Fruit fly (Drosophila melanogaster) whole organism, prepupa: Measurements from ENCODE around the gene CG11999.
A peak's percentile ranks its signal among the peaks of the same experiment; 100 is the strongest.

Source experiments
- CG10631 ChIP-seq: fragments of 200-800 bp; sonication (Bioruptor generic); optimal IDR thresholded peaks from 2 replicates; lab custom pipeline; 2016; ENCODE audit warnings: missing biosample characterization, missing genetic modification characterization
- CG10669 ChIP-seq: fragments of 200-800 bp; sonication (Bioruptor generic); optimal IDR thresholded peaks from 3 replicates; lab custom pipeline; 2018; ENCODE audit warnings: missing biosample characterization, mild to moderate bottlenecking, missing genetic modification characterization, moderate library complexity
- CG11294 ChIP-seq: fragments of 200-800 bp; sonication (Bioruptor generic); IDR thresholded peaks from 2 replicates; pipeline ENCODE4 v1.3.6; 2022; ENCODE audit warnings: missing biosample characterization, missing genetic modification characterization
- CG11762 ChIP-seq: fragments of 200-800 bp; sonication (Bioruptor generic); optimal IDR thresholded peaks from 3 replicates; lab custom pipeline; 2016; ENCODE audit warnings: missing biosample characterization, missing genetic modification characterization; ENCODE audit not compliant: insufficient read depth
- CG11902 ChIP-seq: fragments of 200-800 bp; sonication (Bioruptor generic); optimal IDR thresholded peaks from 3 replicates; lab custom pipeline; 2016; ENCODE audit warnings: missing biosample characterization, missing genetic modification characterization
- CG1621 ChIP-seq: fragments of 200-800 bp; sonication (Bioruptor generic); optimal IDR thresholded peaks from 3 replicates; lab custom pipeline; 2018; ENCODE audit warnings: missing biosample characterization, mild to moderate bottlenecking, missing genetic modification characterization
- CG16779 ChIP-seq: fragments of 200-800 bp; sonication (Bioruptor generic); optimal IDR thresholded peaks from 3 replicates; lab custom pipeline; 2017; ENCODE audit warnings: missing biosample characterization, mild to moderate bottlenecking, missing genetic modification characterization
- CG3032 ChIP-seq: fragments of 200-800 bp; optimal IDR thresholded peaks from 2 replicates; lab custom pipeline; 2019; ENCODE audit warnings: missing biosample characterization, mild to moderate bottlenecking, missing genetic modification characterization, moderate library complexity
- CG31627 ChIP-seq: fragments of 200-800 bp; sonication (Bioruptor generic); optimal IDR thresholded peaks from 3 replicates; lab custom pipeline; 2016; ENCODE audit warnings: missing biosample characterization, missing genetic modification characterization
- CG32006 ChIP-seq: fragments of 200-800 bp; sonication (Bioruptor generic); optimal IDR thresholded peaks from 3 replicates; lab custom pipeline; 2017; ENCODE audit warnings: missing biosample characterization, mild to moderate bottlenecking, missing genetic modification characterization
- CG34406 ChIP-seq: fragments of 200-800 bp; sonication (Bioruptor generic); optimal IDR thresholded peaks from 3 replicates; lab custom pipeline; 2016; ENCODE audit warnings: missing biosample characterization, missing genetic modification characterization
- CG6163 ChIP-seq: fragments of 200-800 bp; sonication (Bioruptor generic); IDR thresholded peaks from 3 replicates; pipeline ENCODE4 v1.3.6; 2022; ENCODE audit warnings: missing biosample characterization, missing genetic modification characterization
- CG6276 ChIP-seq: fragments of 200-800 bp; sonication (Bioruptor generic); optimal IDR thresholded peaks from 2 replicates; lab custom pipeline; 2017; ENCODE audit warnings: missing biosample characterization, mild to moderate bottlenecking, missing genetic modification characterization
- CG6792 ChIP-seq: fragments of 200-800 bp; sonication (Bioruptor generic); optimal IDR thresholded peaks from 3 replicates; lab custom pipeline; 2016; ENCODE audit warnings: missing biosample characterization, missing genetic modification characterization
- CG6854 ChIP-seq: fragments of 200-800 bp; sonication (Bioruptor generic); optimal IDR thresholded peaks from 2 replicates; lab custom pipeline; 2017; ENCODE audit warnings: missing biosample characterization, mild to moderate bottlenecking, missing genetic modification characterization
- CG7368 ChIP-seq: fragments of 200-800 bp; sonication (Bioruptor generic); optimal IDR thresholded peaks from 3 replicates; lab custom pipeline; 2016; ENCODE audit warnings: missing biosample characterization, missing genetic modification characterization
- CG8319 ChIP-seq: fragments of 200-800 bp; sonication (Bioruptor generic); optimal IDR thresholded peaks from 3 replicates; lab custom pipeline; 2016; ENCODE audit warnings: missing biosample characterization, missing genetic modification characterization
- CG8632 ChIP-seq: fragments of 200-800 bp; sonication (Bioruptor generic); optimal IDR thresholded peaks from 3 replicates; lab custom pipeline; 2016; ENCODE audit warnings: missing biosample characterization, missing genetic modification characterization
- Eip75B ChIP-seq: fragments of 200-800 bp; sonication (Bioruptor generic); optimal IDR thresholded peaks from 3 replicates; lab custom pipeline; 2016; ENCODE audit warnings: missing biosample characterization, missing genetic modification characterization
- Eip78C ChIP-seq: fragments of 200-800 bp; sonication (Bioruptor generic); peaks from one replicate; lab custom pipeline; 2016; ENCODE audit warnings: missing biosample characterization, missing genetic modification characterization
- Eip93F ChIP-seq: fragments of 200-800 bp; sonication (Bioruptor generic); optimal IDR thresholded peaks from 2 replicates; lab custom pipeline; 2016; ENCODE audit warnings: missing biosample characterization, mild to moderate bottlenecking, missing genetic modification characterization
- Ets21C ChIP-seq: fragments of 200-800 bp; sonication (Bioruptor generic); optimal IDR thresholded peaks from 3 replicates; lab custom pipeline; 2016; ENCODE audit warnings: missing biosample characterization, missing genetic modification characterization
- Ets96B ChIP-seq: fragments of 200-800 bp; optimal IDR thresholded peaks from 2 replicates; lab custom pipeline; 2019; ENCODE audit warnings: missing biosample characterization, mild to moderate bottlenecking, missing genetic modification characterization, moderate library complexity
- Gug ChIP-seq: fragments of 200-800 bp; sonication (Bioruptor generic); IDR thresholded peaks from 2 replicates; pipeline ENCODE4 v1.3.6; 2022; ENCODE audit warnings: missing biosample characterization, missing genetic modification characterization
- Hr38 ChIP-seq: sonication (Bioruptor generic); optimal IDR thresholded peaks from 2 replicates; lab custom pipeline; 2016; ENCODE audit warnings: missing biosample characterization, missing genetic modification characterization
- Hr39 ChIP-seq: fragments of 200-800 bp; sonication (Bioruptor generic); optimal IDR thresholded peaks from 2 replicates; lab custom pipeline; 2016; ENCODE audit warnings: missing biosample characterization, missing genetic modification characterization
- Lpt ChIP-seq: fragments of 200-800 bp; sonication (Bioruptor generic); optimal IDR thresholded peaks from 3 replicates; lab custom pipeline; 2016; ENCODE audit warnings: missing biosample characterization, missing genetic modification characterization
- OdsH ChIP-seq: fragments of 200-800 bp; sonication (Bioruptor generic); optimal IDR thresholded peaks from 3 replicates; lab custom pipeline; 2016; ENCODE audit warnings: missing biosample characterization, missing genetic modification characterization
- Smox ChIP-seq: fragments of 200-800 bp; sonication (Bioruptor generic); optimal IDR thresholded peaks from 3 replicates; lab custom pipeline; 2016; ENCODE audit warnings: missing biosample characterization, missing genetic modification characterization
- Sox102F ChIP-seq: fragments of 200-800 bp; sonication (Bioruptor generic); optimal IDR thresholded peaks from 2 replicates; lab custom pipeline; 2016; ENCODE audit warnings: missing biosample characterization, mild to moderate bottlenecking, missing genetic modification characterization
- Sox14 ChIP-seq: fragments of 200-800 bp; sonication (Bioruptor generic); optimal IDR thresholded peaks from 3 replicates; lab custom pipeline; 2016; ENCODE audit warnings: missing biosample characterization, missing genetic modification characterization
- achi ChIP-seq: fragments of 200-800 bp; sonication (Bioruptor generic); optimal IDR thresholded peaks from 3 replicates; lab custom pipeline; 2016; ENCODE audit warnings: missing biosample characterization, missing genetic modification characterization
- acj6 ChIP-seq: fragments of 200-800 bp; sonication (Bioruptor generic); optimal IDR thresholded peaks from 3 replicates; lab custom pipeline; 2016; ENCODE audit warnings: missing biosample characterization, missing genetic modification characterization
- cyc ChIP-seq: fragments of 200-800 bp; sonication (Bioruptor generic); optimal IDR thresholded peaks from 3 replicates; lab custom pipeline; 2016; ENCODE audit warnings: missing biosample characterization, missing genetic modification characterization
- dsx ChIP-seq: fragments of 200-800 bp; optimal IDR thresholded peaks from 3 replicates; lab custom pipeline; 2019; ENCODE audit warnings: missing biosample characterization, mild to moderate bottlenecking, missing genetic modification characterization, moderate library complexity; ENCODE audit not compliant: poor library complexity, severe bottlenecking
- eg ChIP-seq: fragments of 200-800 bp; sonication (Bioruptor generic); IDR thresholded peaks from 3 replicates; pipeline ENCODE4 v1.3.6; 2022; ENCODE audit warnings: missing biosample characterization, missing genetic modification characterization
- esn ChIP-seq: fragments of 200-800 bp; sonication (Bioruptor generic); optimal IDR thresholded peaks from 2 replicates; lab custom pipeline; 2016; ENCODE audit warnings: missing biosample characterization, mild to moderate bottlenecking, missing genetic modification characterization, moderate library complexity
- fd59A ChIP-seq: fragments of 200-800 bp; sonication (Bioruptor generic); optimal IDR thresholded peaks from 2 replicates; lab custom pipeline; 2017; ENCODE audit warnings: missing biosample characterization, mild to moderate bottlenecking, missing genetic modification characterization, missing genetic modification reagents
- fkh ChIP-seq: fragments of 200-800 bp; sonication (Bioruptor generic); optimal IDR thresholded peaks from 3 replicates; lab custom pipeline; 2017; ENCODE audit warnings: missing biosample characterization, mild to moderate bottlenecking, missing genetic modification characterization, moderate library complexity
- lz ChIP-seq: fragments of 200-800 bp; sonication (Bioruptor generic); optimal IDR thresholded peaks from 3 replicates; lab custom pipeline; 2016; ENCODE audit warnings: missing biosample characterization, missing genetic modification characterization
- net ChIP-seq: fragments of 200-800 bp; sonication (Bioruptor generic); optimal IDR thresholded peaks from 3 replicates; lab custom pipeline; 2016; ENCODE audit warnings: missing biosample characterization, missing genetic modification characterization
- salr ChIP-seq, 2 experiments: fragments of 200-800 bp; sonication (Bioruptor generic); optimal IDR thresholded peaks; 3 replicates each; lab custom pipeline; 2016 to 2018; ENCODE audit warnings: missing biosample characterization in 2 of 2, missing genetic modification characterization in 2 of 2, mild to moderate bottlenecking in 1 of 2
- spab ChIP-seq: fragments of 200-800 bp; sonication (Bioruptor generic); optimal IDR thresholded peaks from 2 replicates; lab custom pipeline; 2017; ENCODE audit warnings: missing biosample characterization, mild to moderate bottlenecking, missing genetic modification characterization, missing genetic modification reagents
- vri ChIP-seq: fragments of 200-800 bp; sonication (Bioruptor generic); optimal IDR thresholded peaks from 3 replicates; lab custom pipeline; 2016; ENCODE audit warnings: missing biosample characterization, mild to moderate bottlenecking, missing genetic modification characterization

The CG11999 gene

dm6 chr3R:5385761-5386160, 31.2 kb upstream of the CG11999 start (continued):
- TF ChIP-seq Gug (GFP tag; lab: Robert Waterston, UW) (no peak), Sox14 (GFP tag; lab: Kevin White, UChicago) (no peak)

DNA sequence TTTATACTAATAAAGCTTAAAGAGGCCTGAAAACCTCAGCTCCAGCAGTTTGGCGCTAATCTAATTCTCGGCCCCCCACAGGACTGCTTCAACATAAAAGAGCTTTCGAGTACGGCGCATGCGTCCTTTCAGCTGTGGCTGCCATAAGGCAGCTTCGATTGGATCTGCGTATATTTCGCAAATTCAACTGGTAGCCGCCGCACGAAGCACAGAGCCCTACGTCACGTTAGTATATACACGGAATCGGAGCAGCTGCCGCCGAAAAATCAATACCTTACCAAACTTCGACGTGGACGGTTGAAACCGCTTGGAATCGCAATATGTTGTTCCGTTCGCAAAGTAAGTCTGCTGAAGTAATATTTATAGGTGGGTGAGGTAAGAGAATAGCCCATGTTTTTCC, 22.1 kb upstream of the CG11999 start, which contains the start of gene 7B2:
Gene 7B2, plus strand, starts transcription at position 169 of the 400 bp plus-strand sequence.
- TF ChIP-seq lz (no peak), CG6792 (GFP tag; lab: Kevin White, UChicago) (no peak), OdsH (GFP tag; lab: Kevin White, UChicago) (no peak), fkh (no peak), Sox102F (GFP tag; lab: Kevin White, UChicago) (no peak), CG32006 (GFP tag; lab: Kevin White, UChicago) (no peak), CG10669 (GFP tag; lab: Kevin White, UChicago) (no peak), Lpt (no peak)

DNA sequence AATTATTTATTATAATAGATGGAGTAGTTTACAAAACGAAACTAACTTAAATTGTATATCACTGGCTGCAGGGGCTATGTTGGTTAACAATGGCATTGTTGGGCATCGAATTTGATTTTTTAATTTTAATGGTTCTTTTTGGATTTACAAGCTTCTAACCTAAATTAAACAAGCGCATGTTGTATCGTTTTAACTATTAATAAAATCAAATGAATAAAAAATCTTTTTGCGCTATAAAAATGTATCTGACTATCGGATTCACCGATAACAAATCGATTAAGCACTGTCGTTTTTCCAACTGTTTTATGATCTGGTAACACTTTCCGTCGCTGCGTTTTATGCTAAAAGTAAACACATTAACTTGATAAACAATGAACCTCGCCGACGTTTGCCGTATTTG, 20.2 kb upstream of the CG11999 start, which contains the start of the genes hd and CG14667:
Gene hd, minus strand, starts transcription at position 243 of the 400 bp plus-strand sequence.
Gene CG14667, plus strand, starts transcription at position 303 of the 400 bp plus-strand sequence.
- TF ChIP-seq CG34406 (GFP tag; lab: Kevin White, UChicago) (no peak), esn (no peak), CG6854 (no peak), CG11762 (GFP tag; lab: Kevin White, UChicago) (no peak), eg (GFP tag; lab: Robert Waterston, UW) (no peak), Lpt (no peak), CG1621 (tag; lab: Kevin White, UChicago) (no peak), Eip75B (GFP tag; lab: Kevin White, UChicago) (no peak), fkh (peak; percentile 90), lz (peak; percentile 5), CG11902 (GFP tag; lab: Kevin White, UChicago) (no peak)

- TF ChIP-seq CG11902 (GFP tag; lab: Kevin White, UChicago) (peak; percentile 58), Eip93F (GFP tag; lab: Kevin White, UChicago) (no peak), Smox (GFP tag; lab: Kevin White, UChicago) (no peak), Hr38 (GFP tag; lab: Kevin White, UChicago) (peak; percentile 10), Ets21C (GFP tag; lab: Kevin White, UChicago) (peak; percentile 66), CG1621 (tag; lab: Kevin White, UChicago) (peak; percentile 32), CG8632 (no peak), CG31627 (peak; percentile 86), CG34406 (GFP tag; lab: Kevin White, UChicago) (no peak), Ets96B (tag; lab: Kevin White, UChicago) (peak; percentile 42), acj6 (peak; percentile 65), CG11294 (peak; percentile 44; the same call in 1 of the 2 replicates), CG6854 (peak; percentile 17), fd59A (GFP tag; lab: Kevin White, UChicago) (no peak), cyc (GFP tag; lab: Kevin White, UChicago) (peak; percentile 83), CG16779 (tag; lab: Kevin White, UChicago) (no peak), CG10669 (GFP tag; lab: Kevin White, UChicago) (no peak), net (no peak), Lpt (peak; percentile 11), CG6163 (GFP tag; lab: Robert Waterston, UW) (peak; percentile 72; the same call in 2 of the 3 replicates), CG10631 (GFP tag; lab: Kevin White, UChicago) (no peak), CG6276 (GFP tag; lab: Kevin White, UChicago) (no peak), CG8319 (GFP tag; lab: Kevin White, UChicago) (peak; percentile 27), CG7368 (GFP tag; lab: Kevin White, UChicago) (no peak), OdsH (GFP tag; lab: Kevin White, UChicago) (no peak), Eip78C (GFP tag; lab: Kevin White, UChicago) (peak; percentile 79), achi (GFP tag; lab: Kevin White, UChicago) (no peak), dsx (GFP tag; lab: Kevin White, UChicago) (no peak), CG3032 (tag; lab: Kevin White, UChicago) (peak; percentile 59), lz (peak; percentile 81), spab (no peak), Hr39 (peak; percentile 83), salr (GFP tag; optimal IDR thresholded peaks at IDR 0.05; lab: Kevin White, UChicago) (peak in 1 of 2 experiments; percentile 49), CG11762 (GFP tag; lab: Kevin White, UChicago) (no peak), Gug (GFP tag; lab: Robert Waterston, UW) (peak; percentile 34; the same call in 1 of the 2 replicates), vri (GFP tag; lab: Kevin White, UChicago) (no peak)
These were observed 17.0 kb upstream of the CG11999 start, which contains the start of gene Polr2F for dm6 chr3R:5371563-5371962. Gene Polr2F, plus strand, starts transcription at chr3R:5371795.
